Worm (Caenorhabditis elegans) whole organism, dauer: ENCODE results near the gene fbxa-95.

Experiments used
- unc-62 ChIP-seq: sonication (generic microtip); optimal IDR thresholded peaks from 2 replicates; lab custom pipeline; 2017; ENCODE audit warnings: missing biosample characterization, missing genetic modification reagents, missing genetic modification characterization

fbxa-95 gene

DNA sequence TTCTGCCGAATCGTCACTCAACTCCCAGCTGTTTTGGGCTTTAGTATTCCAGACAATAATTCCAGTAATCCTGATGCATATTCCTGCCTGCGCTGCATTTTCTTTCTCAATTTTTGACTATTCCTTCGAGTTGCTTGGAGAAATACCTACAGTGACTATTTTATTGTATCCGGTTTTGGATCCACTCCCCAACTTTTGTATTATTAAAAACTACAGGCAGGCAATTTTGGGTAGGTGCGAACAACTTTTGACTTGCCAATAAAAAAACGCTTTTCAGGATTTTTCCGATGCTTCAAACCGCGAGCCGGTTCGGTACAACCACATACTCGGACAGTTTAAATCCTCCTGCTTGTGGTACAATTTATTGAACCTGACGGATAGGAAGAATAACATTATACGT, 43.3 kb downstream of the fbxa-95 start:
- no peak for TF ChIP-seq unc-62 (GFP tag; lab: Kevin White, UChicago)

- no peak for TF ChIP-seq unc-62 (GFP tag; lab: Kevin White, UChicago)
These were observed 50.2 kb downstream of the fbxa-95 start, which contains the start of gene C55A1.1 for ce11 chrV:15621518-15621917. Gene C55A1.1 (plus strand): TSS chrV:15621818.
